Fruit fly (Drosophila melanogaster) S2 (cell line): ENCODE measurements around the gene dpr8.

ENCODE experiments used
- CG8478 ChIP-seq: fragments of >200 bp; optimal IDR thresholded peaks from 2 replicates; lab custom pipeline; 2018
- CTCF ChIP-seq, 2 experiments: fragments of >200 bp; optimal IDR thresholded peaks; 2 replicates each; lab custom pipeline; 2018

DNA sequence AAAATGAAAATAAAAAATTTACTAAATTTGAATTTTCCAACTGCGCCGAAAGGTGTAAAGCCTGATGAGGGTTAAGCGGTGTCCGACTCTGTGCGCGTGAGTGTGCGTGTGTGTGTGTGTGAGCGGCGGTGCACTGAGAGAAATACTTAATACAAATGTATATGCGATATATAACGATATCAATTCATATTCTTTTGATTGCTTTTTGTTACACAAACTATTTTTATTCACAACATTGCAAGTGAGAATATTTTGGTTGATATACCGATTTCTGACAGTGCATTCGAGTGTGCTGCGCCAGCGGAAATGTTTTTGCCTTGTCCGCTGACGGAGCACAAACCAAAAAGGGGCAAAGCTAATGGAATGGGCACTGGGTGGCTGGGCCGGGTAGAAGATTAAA, 10.2 kb downstream of the dpr8 start:
- TF ChIP-seq CTCF (optimal IDR thresholded peaks at IDR 0.05; lab: Kevin White, UChicago) (no peak), CG8478 (lab: Kevin White, UChicago) (no peak)
